Worm (Caenorhabditis elegans) whole organism, young adult: ENCODE data around the gene F49F1.14.

Experiments
- F49E8.2 ChIP-seq: sonication (generic microtip); optimal IDR thresholded peaks from 3 replicates; lab custom pipeline; 2017; ENCODE audit warnings: missing genetic modification characterization, mild to moderate bottlenecking, missing compliant biosample characterization, antibody characterized with exemption, moderate library complexity; ENCODE audit not compliant: insufficient read depth
- T07F8.4 ChIP-seq: sonication (generic microtip); optimal IDR thresholded peaks from 2 replicates; lab custom pipeline; 2016; ENCODE audit warnings: mild to moderate bottlenecking, missing genetic modification characterization, moderate library complexity, missing compliant biosample characterization
- nfya-1 ChIP-seq: sonication (generic microtip); optimal IDR thresholded peaks from 2 replicates; lab custom pipeline; 2017; ENCODE audit warnings: antibody characterized with exemption, missing compliant biosample characterization, missing genetic modification characterization, borderline replicate concordance; ENCODE audit not compliant: insufficient read depth
- snpc-4 ChIP-seq, 5 experiments: fragments of 150-350 bp in 1 of 5; sonication (generic microtip) in 4 of 5; optimal IDR thresholded peaks; 2 replicates each; lab custom pipeline; 2014 to 2018; ENCODE audit warnings: missing genetic modification characterization in 5 of 5, missing biosample characterization in 3 of 5, antibody characterized with exemption in 2 of 5, mild to moderate bottlenecking in 2 of 5, missing compliant biosample characterization in 2 of 5, missing genotype in 2 of 5, moderate library complexity in 2 of 5, missing genetic modification reagents in 1 of 5
- sptf-2 ChIP-seq: fragments of 200-800 bp; sonication (Bioruptor generic); optimal IDR thresholded peaks from 2 replicates; lab custom pipeline; 2018; ENCODE audit warnings: mild to moderate bottlenecking, missing genetic modification characterization, missing compliant biosample characterization

- TF ChIP-seq sptf-2 (no peak), F49E8.2 (no peak), nfya-1 (tag; lab: Kevin White, UChicago) (no peak), T07F8.4 (tag; lab: Kevin White, UChicago) (no peak), snpc-4 (GFP tag; optimal IDR thresholded peaks at IDR 0.05; lab: Kevin White, UChicago) (no peak), snpc-4 (tag; optimal IDR thresholded peaks at IDR 0.05; lab: Kevin White, UChicago) (no peak)
Observed at ce11 chrIV:4067336-4067735, 45.0 kb downstream of the F49F1.14 start.
